Worm (Caenorhabditis elegans) whole organism, young adult: ENCODE data around the gene F42C5.3.

Source experiments
- B0019.2 ChIP-seq: fragments of 200-800 bp; sonication (Bioruptor generic); conservative IDR thresholded peaks from 2 replicates; pipeline ENCODE4 v1.3.6; 2022; ENCODE audit warnings: missing genetic modification reagents, missing genetic modification characterization, missing compliant biosample characterization
- B0336.3 ChIP-seq: fragments of 200-800 bp; sonication (Bioruptor generic); IDR thresholded peaks from 2 replicates; pipeline ENCODE4 v1.3.6; 2022; ENCODE audit warnings: missing genetic modification characterization, missing compliant biosample characterization
- C17E4.6 ChIP-seq: fragments of 200-800 bp; sonication (Bioruptor generic); IDR thresholded peaks from 2 replicates; pipeline ENCODE4 v1.3.6; 2022; ENCODE audit warnings: missing genetic modification reagents, missing genetic modification characterization, missing compliant biosample characterization
- F22D6.2 ChIP-seq: sonication (generic microtip); optimal IDR thresholded peaks from 2 replicates; lab custom pipeline; 2016; ENCODE audit warnings: mild to moderate bottlenecking, missing genetic modification characterization, missing compliant biosample characterization
- F23B12.7 ChIP-seq: sonication (generic microtip); optimal IDR thresholded peaks from 2 replicates; lab custom pipeline; 2017; ENCODE audit warnings: missing genetic modification characterization, mild to moderate bottlenecking, missing compliant biosample characterization, antibody characterized with exemption, moderate library complexity; ENCODE audit not compliant: insufficient read depth
- F39B2.1 ChIP-seq: fragments of 200-800 bp; sonication (Bioruptor generic); IDR thresholded peaks from 2 replicates; pipeline ENCODE4 v1.3.6; 2022; ENCODE audit warnings: missing genetic modification reagents, missing genetic modification characterization, missing compliant biosample characterization
- F49E8.2 ChIP-seq: sonication (generic microtip); optimal IDR thresholded peaks from 3 replicates; lab custom pipeline; 2017; ENCODE audit warnings: missing genetic modification characterization, mild to moderate bottlenecking, missing compliant biosample characterization, antibody characterized with exemption, moderate library complexity; ENCODE audit not compliant: insufficient read depth
- F52B5.7 ChIP-seq: sonication (generic microtip); optimal IDR thresholded peaks from 2 replicates; lab custom pipeline; 2016; ENCODE audit warnings: mild to moderate bottlenecking, missing genetic modification characterization, missing compliant biosample characterization
- K12H6.12 ChIP-seq: fragments of 200-800 bp; sonication (Bioruptor generic); optimal IDR thresholded peaks from 2 replicates; lab custom pipeline; 2018; ENCODE audit warnings: mild to moderate bottlenecking, missing genetic modification characterization, missing compliant biosample characterization
- Y53F4B.3 ChIP-seq: fragments of 200-800 bp; sonication (Bioruptor generic); IDR thresholded peaks from 2 replicates; pipeline ENCODE4 v1.3.6; 2022; ENCODE audit warnings: missing genetic modification reagents, missing genetic modification characterization, missing compliant biosample characterization
- Y53G8AR.9 ChIP-seq: fragments of 200-800 bp; sonication (Bioruptor generic); conservative IDR thresholded peaks from 2 replicates; pipeline ENCODE4 v1.3.6; 2022; ENCODE audit warnings: missing genetic modification reagents, missing genetic modification characterization, missing compliant biosample characterization
- Y56A3A.18 ChIP-seq: fragments of 200-800 bp; sonication (Bioruptor generic); IDR thresholded peaks from 2 replicates; pipeline ENCODE4 v1.3.6; 2022; ENCODE audit warnings: missing genetic modification reagents, missing genetic modification characterization, missing compliant biosample characterization
- Y67H2A.10 ChIP-seq: fragments of 200-800 bp; sonication (Bioruptor generic); conservative IDR thresholded peaks from 2 replicates; pipeline ENCODE4 v1.3.6; 2022; ENCODE audit warnings: missing genetic modification reagents, missing genetic modification characterization, missing compliant biosample characterization
- Y79H2A.3 ChIP-seq: fragments of 200-800 bp; sonication (Bioruptor generic); conservative IDR thresholded peaks from 2 replicates; pipeline ENCODE4 v1.3.6; 2022; ENCODE audit warnings: missing genetic modification reagents, missing genetic modification characterization, missing compliant biosample characterization
- atf-7 ChIP-seq: sonication (generic microtip); optimal IDR thresholded peaks from 2 replicates; lab custom pipeline; 2017; ENCODE audit warnings: mild to moderate bottlenecking, missing genetic modification characterization, missing compliant biosample characterization
- attf-3 ChIP-seq: fragments of 200-800 bp; sonication (Bioruptor generic); conservative IDR thresholded peaks from 2 replicates; pipeline ENCODE4 v1.3.6; 2022; ENCODE audit warnings: missing genetic modification reagents, missing genetic modification characterization, missing compliant biosample characterization
- attf-5 ChIP-seq: fragments of 200-800 bp; sonication (Bioruptor generic); optimal IDR thresholded peaks from 2 replicates; lab custom pipeline; 2018; ENCODE audit warnings: mild to moderate bottlenecking, missing genetic modification characterization, missing compliant biosample characterization
- bed-1 ChIP-seq: fragments of 200-800 bp; sonication (Bioruptor generic); IDR thresholded peaks from 2 replicates; pipeline ENCODE4 v1.3.6; 2022; ENCODE audit warnings: missing genetic modification reagents, missing genetic modification characterization, missing compliant biosample characterization
- bed-2 ChIP-seq: fragments of 200-800 bp; sonication (Bioruptor generic); IDR thresholded peaks from 2 replicates; pipeline ENCODE4 v1.3.6; 2022; ENCODE audit warnings: missing genetic modification reagents, missing genetic modification characterization, missing compliant biosample characterization
- cebp-1 ChIP-seq, 2 experiments: fragments of 200-800 bp in 1 of 2; sonication (Bioruptor generic) in 1 of 2; sonication (generic microtip) in 1 of 2; IDR thresholded peaks in 1 of 2; optimal IDR thresholded peaks in 1 of 2; 2 replicates each; pipeline versions ENCODE4 v1.3.6 to Lab custom; 2017 to 2022; ENCODE audit warnings: missing compliant biosample characterization in 2 of 2, missing genetic modification characterization in 2 of 2, mild to moderate bottlenecking in 1 of 2, missing genetic modification reagents in 1 of 2, moderate library complexity in 1 of 2
- ceh-100 ChIP-seq: fragments of 200-800 bp; sonication (Bioruptor generic); IDR thresholded peaks from 2 replicates; pipeline ENCODE4 v1.3.6; 2022; ENCODE audit warnings: missing genetic modification reagents, missing genetic modification characterization, missing compliant biosample characterization
- ceh-27 ChIP-seq: fragments of 200-800 bp; sonication (Bioruptor generic); optimal IDR thresholded peaks from 2 replicates; lab custom pipeline; 2018; ENCODE audit warnings: mild to moderate bottlenecking, missing genetic modification characterization, moderate library complexity, missing compliant biosample characterization
- ceh-58 ChIP-seq: fragments of 200-800 bp; sonication (Bioruptor generic); IDR thresholded peaks from 2 replicates; pipeline ENCODE4 v1.3.6; 2022; ENCODE audit warnings: missing genetic modification characterization, missing compliant biosample characterization
- egl-44 ChIP-seq: fragments of 200-800 bp; sonication (Bioruptor generic); IDR thresholded peaks from 2 replicates; pipeline ENCODE4 v1.3.6; 2022; ENCODE audit warnings: missing genetic modification reagents, missing genetic modification characterization, missing compliant biosample characterization
- gei-17 ChIP-seq: fragments of 200-800 bp; sonication (Bioruptor generic); optimal IDR thresholded peaks from 2 replicates; lab custom pipeline; 2018; ENCODE audit warnings: mild to moderate bottlenecking, missing genetic modification characterization, missing compliant biosample characterization
- hmg-20 ChIP-seq: fragments of 200-800 bp; sonication (Bioruptor generic); IDR thresholded peaks from 2 replicates; pipeline ENCODE4 v1.3.6; 2022; ENCODE audit warnings: missing genetic modification reagents, missing genetic modification characterization, missing compliant biosample characterization
- hrde-1 ChIP-seq: sonication (generic microtip); optimal IDR thresholded peaks from 2 replicates; lab custom pipeline; 2016; ENCODE audit warnings: missing genetic modification characterization, mild to moderate bottlenecking, missing compliant biosample characterization, moderate library complexity, missing genotype, missing genetic modification reagents, borderline replicate concordance
- hsf-1 ChIP-seq: fragments of 200-800 bp; sonication (Bioruptor generic); IDR thresholded peaks from 2 replicates; pipeline ENCODE4 v1.3.6; 2022; ENCODE audit warnings: missing genetic modification reagents, missing genetic modification characterization, missing compliant biosample characterization
- let-607 ChIP-seq, 2 experiments: fragments of 200-800 bp in 1 of 2; sonication (Bioruptor generic) in 1 of 2; sonication (generic microtip) in 1 of 2; optimal IDR thresholded peaks; 2 replicates each; lab custom pipeline; 2016 to 2018; ENCODE audit warnings: mild to moderate bottlenecking in 2 of 2, missing compliant biosample characterization in 2 of 2, missing genetic modification characterization in 2 of 2, moderate library complexity in 2 of 2, missing genotype in 1 of 2
- lir-1 ChIP-seq: fragments of 200-800 bp; sonication (Bioruptor generic); conservative IDR thresholded peaks from 2 replicates; pipeline ENCODE4 v1.3.6; 2022; ENCODE audit warnings: missing genetic modification reagents, missing genetic modification characterization, missing compliant biosample characterization
- lsl-1 ChIP-seq: fragments of 200-800 bp; sonication (Bioruptor generic); optimal IDR thresholded peaks from 2 replicates; lab custom pipeline; 2018; ENCODE audit warnings: mild to moderate bottlenecking, missing genetic modification characterization, moderate library complexity, missing compliant biosample characterization
- madf-8 ChIP-seq: fragments of 200-800 bp; sonication (Bioruptor generic); conservative IDR thresholded peaks from 2 replicates; pipeline ENCODE4 v1.3.6; 2022; ENCODE audit warnings: missing genetic modification reagents, missing genetic modification characterization, missing compliant biosample characterization
- mcd-1 ChIP-seq: fragments of 200-800 bp; sonication (Bioruptor generic); IDR thresholded peaks from 2 replicates; pipeline ENCODE4 v1.3.6; 2022; ENCODE audit warnings: missing genetic modification reagents, missing genetic modification characterization, missing compliant biosample characterization
- mes-4 ChIP-seq: sonication (generic microtip); optimal IDR thresholded peaks from 2 replicates; lab custom pipeline; 2016; ENCODE audit warnings: missing genotype, missing genetic modification characterization, missing compliant biosample characterization
- nfya-1 ChIP-seq: sonication (generic microtip); optimal IDR thresholded peaks from 2 replicates; lab custom pipeline; 2017; ENCODE audit warnings: antibody characterized with exemption, missing compliant biosample characterization, missing genetic modification characterization, borderline replicate concordance; ENCODE audit not compliant: insufficient read depth
- nfya-2 ChIP-seq: fragments of 200-800 bp; sonication (Bioruptor generic); IDR thresholded peaks from 2 replicates; pipeline ENCODE4 v1.3.6; 2022; ENCODE audit warnings: missing genetic modification reagents, missing genetic modification characterization, missing compliant biosample characterization
- nfyb-1 ChIP-seq: fragments of 200-800 bp; sonication (Bioruptor generic); IDR thresholded peaks from 2 replicates; pipeline ENCODE4 v1.3.6; 2022; ENCODE audit warnings: missing genetic modification reagents, missing genetic modification characterization, missing compliant biosample characterization
- nhr-90 ChIP-seq: sonication (generic microtip); optimal IDR thresholded peaks from 2 replicates; lab custom pipeline; 2016; ENCODE audit warnings: missing genotype, mild to moderate bottlenecking, missing genetic modification characterization, missing compliant biosample characterization
- pbrm-1 ChIP-seq: fragments of 200-800 bp; sonication (Bioruptor generic); IDR thresholded peaks from 2 replicates; pipeline ENCODE4 v1.3.6; 2022; ENCODE audit warnings: missing genetic modification reagents, missing genetic modification characterization, missing compliant biosample characterization
- rcor-1 ChIP-seq: fragments of 200-800 bp; sonication (Bioruptor generic); IDR thresholded peaks from 2 replicates; pipeline ENCODE4 v1.3.6; 2022; ENCODE audit warnings: missing genetic modification reagents, missing genetic modification characterization, missing compliant biosample characterization
- rpc-1 ChIP-seq, 2 experiments: fragments of 150-350 bp in 1 of 2; sonication (generic microtip) in 1 of 2; optimal IDR thresholded peaks; 2 replicates each; lab custom pipeline; 2014 to 2018; ENCODE audit warnings: missing biosample characterization in 1 of 2, missing genetic modification characterization in 1 of 2, missing genetic modification reagents in 1 of 2, missing genotype in 1 of 2
- tbp1 ChIP-seq: fragments of 200-800 bp; sonication (Bioruptor generic); optimal IDR thresholded peaks from 2 replicates; lab custom pipeline; 2018; ENCODE audit warnings: mild to moderate bottlenecking, missing genetic modification characterization, missing compliant biosample characterization
- tlf-1 ChIP-seq: fragments of 200-800 bp; sonication (Bioruptor generic); optimal IDR thresholded peaks from 2 replicates; lab custom pipeline; 2018; ENCODE audit warnings: mild to moderate bottlenecking, missing genetic modification characterization, missing compliant biosample characterization
- zim-3 ChIP-seq: sonication (generic microtip); optimal IDR thresholded peaks from 2 replicates; lab custom pipeline; 2017; ENCODE audit warnings: mild to moderate bottlenecking, missing genetic modification characterization, moderate library complexity, missing compliant biosample characterization
- ztf-26 ChIP-seq: sonication (generic microtip); optimal IDR thresholded peaks from 2 replicates; lab custom pipeline; 2017; ENCODE audit warnings: missing genetic modification characterization, missing compliant biosample characterization
- ztf-28 ChIP-seq: fragments of 200-800 bp; sonication (Bioruptor generic); IDR thresholded peaks from 2 replicates; pipeline ENCODE4 v1.3.6; 2022; ENCODE audit warnings: missing genetic modification reagents, missing genetic modification characterization, missing compliant biosample characterization
- ztf-6 ChIP-seq: fragments of 200-800 bp; sonication (Bioruptor generic); IDR thresholded peaks from 2 replicates; pipeline ENCODE4 v1.3.6; 2022; ENCODE audit warnings: missing genetic modification reagents, missing genetic modification characterization, missing compliant biosample characterization

F42C5.3 gene

DNA sequence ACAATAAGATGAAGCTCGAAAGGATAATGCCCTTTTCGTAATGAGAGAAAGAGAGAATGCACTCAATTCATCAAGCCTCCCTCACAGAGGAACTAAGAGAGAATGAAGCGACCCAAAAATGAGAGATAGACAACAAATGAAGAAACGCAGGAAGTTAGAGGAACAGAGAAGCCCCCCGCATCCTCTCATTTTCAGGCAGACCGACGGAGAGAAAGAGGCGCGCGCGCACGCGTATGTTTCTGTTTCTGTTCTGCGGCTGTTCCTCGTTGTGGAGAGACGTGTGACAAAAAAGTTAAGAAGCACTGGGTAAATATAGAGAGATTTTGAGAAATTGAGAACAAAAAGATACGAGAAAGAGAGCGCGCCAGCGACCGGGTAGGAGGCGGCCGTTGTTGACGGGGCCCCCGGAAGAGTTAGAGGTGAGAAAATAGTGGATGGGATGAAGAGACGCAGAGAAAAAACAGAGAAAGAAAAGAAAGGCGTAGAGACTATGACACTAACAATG, 32.6 kb upstream of the F42C5.3 start:
- TF ChIP-seq F49E8.2 (tag; lab: Kevin White, UChicago) (no peak), B0336.3 (GFP tag; lab: Robert Waterston, UW) (peak; percentile 87), F22D6.2 (tag; lab: Kevin White, UChicago) (peak; percentile 29), bed-1 (no peak), Y53G8AR.9 (GFP tag; lab: Robert Waterston, UW) (no peak), madf-8 (GFP tag; lab: Robert Waterston, UW) (no peak), nfya-2 (GFP tag; lab: Robert Waterston, UW) (no peak), ceh-27 (GFP tag; lab: Kevin White, UChicago) (peak; percentile 8), pbrm-1 (peak; percentile 63; the same call in 1 of the 2 replicates), lsl-1 (GFP tag; lab: Kevin White, UChicago) (no peak), hrde-1 (tag; lab: Kevin White, UChicago) (no peak), cebp-1 (GFP tag; IDR thresholded peaks at IDR 0.05; lab: Robert Waterston, UW) (no peak), cebp-1 (tag; optimal IDR thresholded peaks at IDR 0.05; lab: Kevin White, UChicago) (peak; percentile 85), rpc-1 (optimal IDR thresholded peaks at IDR 0.05; lab: Kevin White, UChicago) (no peak), rpc-1 (tag; optimal IDR thresholded peaks at IDR 0.05; lab: Kevin White, UChicago) (no peak), F23B12.7 (tag; lab: Kevin White, UChicago) (no peak), rcor-1 (GFP tag; lab: Robert Waterston, UW) (no peak), egl-44 (no peak), F39B2.1 (no peak), hsf-1 (GFP tag; lab: Robert Waterston, UW) (no peak), attf-5 (GFP tag; lab: Kevin White, UChicago) (peak; percentile 88), attf-3 (no peak), mcd-1 (peak; percentile 70), tlf-1 (GFP tag; lab: Kevin White, UChicago) (peak; percentile 12), nfyb-1 (GFP tag; lab: Robert Waterston, UW) (peak; percentile 80; the same call in 1 of the 2 replicates), bed-2 (GFP tag; lab: Robert Waterston, UW) (no peak), atf-7 (tag; lab: Kevin White, UChicago) (peak; percentile 27), ceh-100 (GFP tag; lab: Robert Waterston, UW) (peak; percentile 33; the same call in 1 of the 2 replicates), Y53F4B.3 (GFP tag; lab: Robert Waterston, UW) (no peak), lir-1 (no peak), nhr-90 (tag; lab: Kevin White, UChicago) (peak; percentile 19), hmg-20 (GFP tag; lab: Robert Waterston, UW) (no peak), ztf-28 (no peak), ceh-58 (no peak), tbp1 (GFP tag; lab: Kevin White, UChicago) (peak; percentile 50), nfya-1 (tag; lab: Kevin White, UChicago) (no peak), K12H6.12 (peak; percentile 92), ztf-6 (GFP tag; lab: Robert Waterston, UW) (no peak), Y56A3A.18 (no peak), Y67H2A.10 (GFP tag; lab: Robert Waterston, UW) (no peak), zim-3 (no peak), B0019.2 (GFP tag; lab: Robert Waterston, UW) (no peak), mes-4 (tag; lab: Kevin White, UChicago) (no peak), Y79H2A.3 (no peak), gei-17 (GFP tag; lab: Kevin White, UChicago) (peak; percentile 52), let-607 (tag; optimal IDR thresholded peaks at IDR 0.05; lab: Kevin White, UChicago) (peak in 1 of 2 experiments; percentile 6), F52B5.7 (tag; lab: Kevin White, UChicago) (no peak), ztf-26 (tag; lab: Kevin White, UChicago) (peak; percentile 53), C17E4.6 (no peak)
